Worm (Caenorhabditis elegans) whole organism, late embryonic: ENCODE data around the gene F40A3.4.

ENCODE experiments used
- ama-1 ChIP-seq: fragments of 150-350 bp; optimal IDR thresholded peaks from 2 replicates; lab custom pipeline; 2014
- ceh-6 ChIP-seq: fragments of 200-800 bp; sonication (Bioruptor generic); optimal IDR thresholded peaks from 2 replicates; lab custom pipeline; 2018; ENCODE audit warnings: mild to moderate bottlenecking, missing genetic modification characterization, missing compliant biosample characterization
- ets-4 ChIP-seq: sonication (generic microtip); optimal IDR thresholded peaks from 2 replicates; lab custom pipeline; 2016; ENCODE audit warnings: missing genetic modification characterization, missing compliant biosample characterization
- tbx-2 ChIP-seq: sonication (generic microtip); optimal IDR thresholded peaks from 2 replicates; lab custom pipeline; 2016; ENCODE audit warnings: missing genetic modification characterization, missing compliant biosample characterization

DNA sequence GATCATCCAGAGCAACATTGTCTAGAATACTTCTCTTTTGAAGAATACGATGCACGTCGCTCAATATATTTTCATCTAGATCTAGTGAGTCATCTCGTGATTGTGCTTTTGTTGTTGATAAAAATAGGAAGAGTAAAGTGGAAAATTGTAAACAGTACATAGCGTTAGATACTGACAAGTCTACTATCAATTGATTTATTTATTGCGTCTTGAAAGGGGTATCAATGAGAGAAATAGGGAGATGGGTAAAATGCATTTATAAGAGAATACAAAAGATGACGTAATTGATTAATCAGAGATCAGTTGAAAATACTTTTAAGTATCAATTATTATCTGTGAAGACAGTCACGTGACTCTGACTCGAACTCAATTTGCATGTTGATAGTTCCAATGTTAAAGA, 38.6 kb upstream of the F40A3.4 start, which contains the start of gene txt-5:
- TF ChIP-seq ceh-6 (GFP tag; lab: Kevin White, UChicago), result no peak
- no peak for TF ChIP-seq ama-1 (lab: Kevin White, UChicago)
- no peak for TF ChIP-seq tbx-2 (tag; lab: Kevin White, UChicago)
- no peak for TF ChIP-seq ets-4 (tag; lab: Kevin White, UChicago)
